Worm (Caenorhabditis elegans) whole organism, L4 larva: ENCODE data around the gene W07E6.5.
A peak's percentile ranks its signal among the peaks of the same experiment; 100 is the strongest.

Experiments
- F10B5.3 ChIP-seq: sonication (generic microtip); optimal IDR thresholded peaks from 2 replicates; lab custom pipeline; 2016; ENCODE audit warnings: mild to moderate bottlenecking, missing genetic modification characterization, missing compliant biosample characterization
- T20F7.1 ChIP-seq: fragments of 200-800 bp; sonication (Bioruptor generic); optimal IDR thresholded peaks from 2 replicates; lab custom pipeline; 2018; ENCODE audit warnings: mild to moderate bottlenecking, missing genetic modification characterization, missing compliant biosample characterization
- T26A8.4 ChIP-seq: fragments of 200-800 bp; sonication (Bioruptor generic); IDR thresholded peaks from 2 replicates; pipeline ENCODE4 v1.3.6; 2022; ENCODE audit warnings: missing genetic modification characterization, missing compliant biosample characterization
- Y75B8A.6 ChIP-seq: fragments of 200-800 bp; sonication (Bioruptor generic); IDR thresholded peaks from 2 replicates; pipeline ENCODE4 v1.3.6; 2022; ENCODE audit warnings: missing genetic modification reagents, missing genetic modification characterization, missing compliant biosample characterization
- aha-1 ChIP-seq: fragments of 150-350 bp; peaks from one replicate; lab custom pipeline; 2014; ENCODE audit warnings: missing biosample characterization, missing genetic modification characterization
- aly-2 ChIP-seq: sonication (generic microtip); optimal IDR thresholded peaks from 2 replicates; lab custom pipeline; 2018; ENCODE audit warnings: missing biosample characterization, missing genetic modification characterization
- ceh-32 ChIP-seq: sonication (generic microtip); optimal IDR thresholded peaks from 2 replicates; lab custom pipeline; 2016; ENCODE audit warnings: mild to moderate bottlenecking, missing genetic modification characterization, missing compliant biosample characterization; ENCODE audit not compliant: poor library complexity
- ceh-62 ChIP-seq: sonication (generic microtip); optimal IDR thresholded peaks from 2 replicates; lab custom pipeline; 2017; ENCODE audit warnings: missing biosample characterization, missing genetic modification characterization
- ceh-82 ChIP-seq: sonication (generic microtip); optimal IDR thresholded peaks from 2 replicates; lab custom pipeline; 2017; ENCODE audit warnings: missing biosample characterization, missing genetic modification characterization
- cey-2 ChIP-seq: sonication (generic microtip); optimal IDR thresholded peaks from 3 replicates; lab custom pipeline; 2017; ENCODE audit warnings: missing genetic modification characterization, mild to moderate bottlenecking, missing compliant biosample characterization, antibody characterized with exemption, borderline replicate concordance; ENCODE audit not compliant: insufficient read depth
- daf-16 ChIP-seq, 3 experiments: sonication (generic microtip); optimal IDR thresholded peaks; 2 replicates each; lab custom pipeline; 2016 to 2017; ENCODE audit warnings: missing genetic modification characterization in 3 of 3, missing genetic modification reagents in 3 of 3, mild to moderate bottlenecking in 2 of 3, missing compliant biosample characterization in 2 of 3, missing biosample characterization in 1 of 3, moderate library complexity in 1 of 3
- dpl-1 ChIP-seq: fragments of 150-350 bp; optimal IDR thresholded peaks from 2 replicates; lab custom pipeline; 2014; ENCODE audit warnings: missing biosample characterization, missing genetic modification reagents, missing genetic modification characterization
- duxl-1 ChIP-seq: sonication (generic microtip); optimal IDR thresholded peaks from 2 replicates; lab custom pipeline; 2016; ENCODE audit warnings: mild to moderate bottlenecking, missing genetic modification characterization, moderate library complexity, missing compliant biosample characterization; ENCODE audit not compliant: poor library complexity
- fkh-10 ChIP-seq: fragments of 150-350 bp; optimal IDR thresholded peaks from 2 replicates; lab custom pipeline; 2014; ENCODE audit warnings: missing biosample characterization, missing genetic modification reagents, missing genetic modification characterization
- hif-1 ChIP-seq, 2 experiments: sonication (generic microtip); optimal IDR thresholded peaks; 2 replicates each; lab custom pipeline; 2016 to 2017; ENCODE audit warnings: missing compliant biosample characterization in 2 of 2, missing genetic modification characterization in 2 of 2, missing genetic modification reagents in 2 of 2, missing genotype in 2 of 2, mild to moderate bottlenecking in 1 of 2
- hlh-30 ChIP-seq: sonication (generic microtip); optimal IDR thresholded peaks from 2 replicates; lab custom pipeline; 2017; ENCODE audit warnings: antibody characterized with exemption, mild to moderate bottlenecking, missing genetic modification characterization, missing compliant biosample characterization; ENCODE audit not compliant: insufficient read depth
- hmg-1.1 ChIP-seq: fragments of 200-800 bp; sonication (Bioruptor generic); IDR thresholded peaks from 2 replicates; pipeline ENCODE4 v1.3.6; 2022; ENCODE audit warnings: missing genetic modification reagents, missing genetic modification characterization, missing compliant biosample characterization
- lin-13 ChIP-seq: fragments of 150-350 bp; optimal IDR thresholded peaks from 2 replicates; lab custom pipeline; 2014; ENCODE audit warnings: missing biosample characterization, missing genetic modification reagents, missing genetic modification characterization
- lin-15B ChIP-seq: fragments of 150-350 bp; sonication (generic microtip); optimal IDR thresholded peaks from 3 replicates; lab custom pipeline; 2014; ENCODE audit warnings: missing biosample characterization, missing genetic modification characterization
- lin-29 ChIP-seq: fragments of 200-800 bp; sonication (Bioruptor generic); IDR thresholded peaks from 2 replicates; pipeline ENCODE4 v1.3.6; 2022; ENCODE audit warnings: missing genetic modification reagents, missing genetic modification characterization, missing compliant biosample characterization
- lin-38 ChIP-seq: fragments of 200-800 bp; sonication (Bioruptor generic); IDR thresholded peaks from 2 replicates; pipeline ENCODE4 v1.3.6; 2022; ENCODE audit warnings: missing genetic modification reagents, missing genetic modification characterization, missing compliant biosample characterization
- lir-3 ChIP-seq: sonication (generic microtip); optimal IDR thresholded peaks from 2 replicates; lab custom pipeline; 2016; ENCODE audit warnings: mild to moderate bottlenecking, missing genetic modification characterization, missing compliant biosample characterization
- madf-9 ChIP-seq: fragments of 200-800 bp; sonication (Bioruptor generic); conservative IDR thresholded peaks from 2 replicates; pipeline ENCODE4 v1.3.6; 2022; ENCODE audit warnings: missing genetic modification reagents, missing genetic modification characterization, missing compliant biosample characterization
- mxl-3 ChIP-seq: fragments of 200-800 bp; sonication (Bioruptor generic); optimal IDR thresholded peaks from 2 replicates; lab custom pipeline; 2018; ENCODE audit warnings: mild to moderate bottlenecking, missing genetic modification characterization, missing compliant biosample characterization
- nhr-10 ChIP-seq: fragments of 150-350 bp; optimal IDR thresholded peaks from 2 replicates; lab custom pipeline; 2014; ENCODE audit warnings: missing biosample characterization, missing genetic modification characterization
- nhr-102 ChIP-seq: sonication (generic microtip); optimal IDR thresholded peaks from 2 replicates; lab custom pipeline; 2016; ENCODE audit warnings: mild to moderate bottlenecking, missing genetic modification characterization, moderate library complexity, missing compliant biosample characterization
- nhr-28 ChIP-seq: fragments of 150-350 bp; optimal IDR thresholded peaks from 2 replicates; lab custom pipeline; 2014; ENCODE audit warnings: missing biosample characterization, missing genetic modification characterization
- nhr-6 ChIP-seq: fragments of 150-350 bp; optimal IDR thresholded peaks from 2 replicates; lab custom pipeline; 2014; ENCODE audit warnings: missing biosample characterization, missing genetic modification characterization
- nhr-76 ChIP-seq: fragments of 150-350 bp; optimal IDR thresholded peaks from 2 replicates; lab custom pipeline; 2014; ENCODE audit warnings: missing biosample characterization, missing genetic modification characterization
- rbr-2 ChIP-seq: sonication (generic microtip); optimal IDR thresholded peaks from 2 replicates; lab custom pipeline; 2016; ENCODE audit warnings: missing genotype, missing genetic modification characterization, missing compliant biosample characterization
- saeg-2 ChIP-seq: fragments of 200-800 bp; sonication (Bioruptor generic); IDR thresholded peaks from 2 replicates; pipeline ENCODE4 v1.3.6; 2022; ENCODE audit warnings: missing genetic modification reagents, missing genetic modification characterization, missing compliant biosample characterization
- skn-1 ChIP-seq: fragments of 150-350 bp; optimal IDR thresholded peaks from 2 replicates; lab custom pipeline; 2014; ENCODE audit warnings: missing biosample characterization, missing genetic modification characterization
- snpc-4 ChIP-seq: fragments of 150-350 bp; optimal IDR thresholded peaks from 2 replicates; lab custom pipeline; 2014; ENCODE audit warnings: missing biosample characterization, missing genetic modification characterization
- spr-1 ChIP-seq: sonication (generic microtip); optimal IDR thresholded peaks from 2 replicates; lab custom pipeline; 2016; ENCODE audit warnings: mild to moderate bottlenecking, missing genetic modification characterization, missing compliant biosample characterization
- tag-97 ChIP-seq: fragments of 200-800 bp; sonication (Bioruptor generic); IDR thresholded peaks from 2 replicates; pipeline ENCODE4 v1.3.6; 2022; ENCODE audit warnings: missing genetic modification characterization, missing compliant biosample characterization
- tra-1 ChIP-seq: fragments of 200-800 bp; sonication (Bioruptor generic); IDR thresholded peaks from 2 replicates; pipeline ENCODE4 v1.3.6; 2022; ENCODE audit warnings: missing genetic modification reagents, missing genetic modification characterization, missing compliant biosample characterization
- unc-62 ChIP-seq, 3 experiments: fragments of 150-350 bp in 1 of 3; sonication (generic microtip); optimal IDR thresholded peaks in 2 of 3; peaks in 1 of 3; 1 replicate in 1 of 3; 2 replicates in 2 of 3; lab custom pipeline; 2014 to 2017; ENCODE audit warnings: missing biosample characterization in 3 of 3, missing genetic modification characterization in 3 of 3, missing genetic modification reagents in 3 of 3, missing genotype in 1 of 3
- zag-1 ChIP-seq: fragments of 150-350 bp; optimal IDR thresholded peaks from 2 replicates; lab custom pipeline; 2014; ENCODE audit warnings: missing biosample characterization, missing genetic modification characterization
- zfp-3 ChIP-seq: fragments of 200-800 bp; sonication (Bioruptor generic); conservative IDR thresholded peaks from 2 replicates; pipeline ENCODE4 v1.3.6; 2022; ENCODE audit warnings: missing genetic modification reagents, missing genetic modification characterization, missing compliant biosample characterization
- zip-11 ChIP-seq: fragments of 200-800 bp; sonication (Bioruptor generic); IDR thresholded peaks from 2 replicates; pipeline ENCODE4 v1.3.6; 2022; ENCODE audit warnings: missing genetic modification characterization, missing compliant biosample characterization
- zip-2 ChIP-seq: fragments of 150-350 bp; optimal IDR thresholded peaks from 2 replicates; lab custom pipeline; 2014; ENCODE audit warnings: missing biosample characterization, missing genetic modification characterization

Gene W07E6.5

DNA sequence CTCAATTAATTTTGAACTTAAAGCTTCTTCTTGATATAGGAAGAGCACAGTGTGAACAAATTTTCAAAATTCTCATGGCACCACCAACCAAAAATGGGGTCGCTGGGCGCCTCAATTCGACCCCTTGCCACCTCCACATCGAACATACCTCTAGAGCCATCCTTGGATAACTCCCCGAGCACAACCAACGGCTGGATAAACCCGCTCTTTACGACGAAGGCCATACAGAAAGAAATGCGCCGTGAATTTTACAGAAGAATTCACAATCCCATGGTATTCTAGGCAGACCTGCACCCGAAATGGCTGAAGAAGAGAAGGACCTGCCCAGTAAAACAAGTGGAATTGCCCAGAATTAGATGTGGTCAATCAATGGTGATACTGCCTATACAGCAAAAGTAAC lies 29.3 kb downstream of the W07E6.5 start:
- TF ChIP-seq tag-97 (GFP tag; lab: Robert Waterston, UW) (no peak), duxl-1 (tag; lab: Kevin White, UChicago) (no peak), nhr-6 (tag; lab: Kevin White, UChicago) (no peak), madf-9 (GFP tag; lab: Robert Waterston, UW) (no peak), unc-62 (GFP tag; optimal IDR thresholded peaks at IDR 0.05 in 1 of 2; lab: Kevin White, UChicago) (peak in 1 of 2 experiments; percentile 82), unc-62 (tag; optimal IDR thresholded peaks at IDR 0.05; lab: Kevin White, UChicago) (no peak), fkh-10 (GFP tag; lab: Kevin White, UChicago) (no peak), aha-1 (tag; lab: Kevin White, UChicago) (peak; percentile 60), nhr-102 (tag; lab: Kevin White, UChicago) (no peak), Y75B8A.6 (GFP tag; lab: Robert Waterston, UW) (no peak), zfp-3 (GFP tag; lab: Robert Waterston, UW) (no peak), mxl-3 (GFP tag; lab: Kevin White, UChicago) (no peak), nhr-76 (no peak)

ce11 chrII:506069-506468 lies 32.8 kb downstream of the W07E6.5 start:
- TF ChIP-seq zip-11 (GFP tag; lab: Robert Waterston, UW) = no peak
- TF ChIP-seq skn-1 = no peak
- TF ChIP-seq lin-38 (GFP tag; lab: Robert Waterston, UW) = peak; percentile 78
- TF ChIP-seq unc-62 (GFP tag; optimal IDR thresholded peaks at IDR 0.05 in 1 of 2; lab: Kevin White, UChicago) = peak in 1 of 2 experiments; percentile 96
- TF ChIP-seq unc-62 (tag; optimal IDR thresholded peaks at IDR 0.05; lab: Kevin White, UChicago) = no peak
- TF ChIP-seq hmg-1.1 = peak; percentile 63
- no peak for TF ChIP-seq mxl-3 (GFP tag; lab: Kevin White, UChicago)
- TF ChIP-seq hif-1 (tag; optimal IDR thresholded peaks at IDR 0.05; lab: Kevin White, UChicago) = no peak
- TF ChIP-seq ceh-82 (tag; lab: Kevin White, UChicago) = no peak
- TF ChIP-seq ceh-62 = no peak
- no peak for TF ChIP-seq spr-1 (tag; lab: Kevin White, UChicago)
- no peak for TF ChIP-seq duxl-1 (tag; lab: Kevin White, UChicago)
- TF ChIP-seq hlh-30 (tag; lab: Kevin White, UChicago) = peak; percentile 66
- no peak for TF ChIP-seq snpc-4
- no peak for TF ChIP-seq tra-1 (GFP tag; lab: Robert Waterston, UW)
- peak; percentile 61 for TF ChIP-seq aha-1 (tag; lab: Kevin White, UChicago)
- TF ChIP-seq lin-29 (GFP tag; lab: Robert Waterston, UW) = no peak
- TF ChIP-seq lin-13 (GFP tag; lab: Kevin White, UChicago) = no peak
- no peak for TF ChIP-seq Y75B8A.6 (GFP tag; lab: Robert Waterston, UW)
- no peak for TF ChIP-seq ceh-32 (tag; lab: Kevin White, UChicago)
- TF ChIP-seq aly-2 (tag; lab: Kevin White, UChicago) = no peak
- peak; percentile 25 for TF ChIP-seq rbr-2
- no peak for TF ChIP-seq lir-3 (tag; lab: Kevin White, UChicago)
- TF ChIP-seq T20F7.1 (GFP tag; lab: Kevin White, UChicago) = no peak
- no peak for TF ChIP-seq madf-9 (GFP tag; lab: Robert Waterston, UW)
- peak; percentile 48 for TF ChIP-seq dpl-1 (GFP tag; lab: Kevin White, UChicago)
- TF ChIP-seq zag-1 = no peak
- TF ChIP-seq nhr-28 (tag; lab: Kevin White, UChicago) = no peak
- no peak for TF ChIP-seq nhr-10 (tag; lab: Kevin White, UChicago)
- no peak for TF ChIP-seq lin-15B (tag; lab: Kevin White, UChicago)
- TF ChIP-seq T26A8.4 (GFP tag; lab: Robert Waterston, UW) = peak; percentile 56; the same call in 1 of the 2 replicates
- no peak for TF ChIP-seq daf-16 (GFP tag; optimal IDR thresholded peaks at IDR 0.05; lab: Kevin White, UChicago)
- TF ChIP-seq daf-16 (tag; optimal IDR thresholded peaks at IDR 0.05; lab: Kevin White, UChicago) = no peak
- TF ChIP-seq zfp-3 (GFP tag; lab: Robert Waterston, UW) = no peak
- TF ChIP-seq zip-2 (tag; lab: Kevin White, UChicago) = no peak
- no peak for TF ChIP-seq cey-2 (tag; lab: Kevin White, UChicago)
- no peak for TF ChIP-seq saeg-2 (GFP tag; lab: Robert Waterston, UW)
- TF ChIP-seq F10B5.3 (tag; lab: Kevin White, UChicago) = no peak
